Worm (Caenorhabditis elegans): Measurements from ENCODE around the gene srz-91.

The srz-91 gene

ce11 chrV:17624906-17625305 lies 17.0 kb downstream of the srz-91 start, which contains the start of gene F57G4.11:
Gene F57G4.11, plus strand, starts transcription at chrV:17625206.
- no peak for TF ChIP-seq unc-62 (GFP tag; optimal IDR thresholded peaks at IDR 0.05)

DNA sequence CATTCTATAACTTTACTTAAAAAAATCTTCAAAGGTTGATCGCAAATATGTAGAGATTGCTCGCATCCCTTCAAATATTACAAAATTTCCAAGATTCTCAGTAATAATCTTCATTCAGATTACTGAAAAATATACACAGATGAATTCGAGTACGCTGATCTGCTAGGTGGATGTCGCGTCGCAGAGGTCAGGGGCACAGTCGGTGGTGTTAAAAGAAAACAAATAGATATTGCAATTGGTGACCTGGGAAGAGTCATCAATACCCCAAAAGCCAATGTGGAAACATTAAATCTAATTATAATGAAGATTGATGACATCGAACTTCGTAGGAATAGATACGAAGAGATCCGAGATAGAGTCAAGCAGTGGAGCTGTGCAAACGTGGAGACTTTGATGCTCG lies 20.7 kb downstream of the srz-91 start, which contains the start of gene F57G4.10:
F57G4.10 (plus strand) TSS at position 301 of the 400 bp plus-strand sequence.
- TF ChIP-seq unc-62 (GFP tag; optimal IDR thresholded peaks at IDR 0.05): no peak

DNA sequence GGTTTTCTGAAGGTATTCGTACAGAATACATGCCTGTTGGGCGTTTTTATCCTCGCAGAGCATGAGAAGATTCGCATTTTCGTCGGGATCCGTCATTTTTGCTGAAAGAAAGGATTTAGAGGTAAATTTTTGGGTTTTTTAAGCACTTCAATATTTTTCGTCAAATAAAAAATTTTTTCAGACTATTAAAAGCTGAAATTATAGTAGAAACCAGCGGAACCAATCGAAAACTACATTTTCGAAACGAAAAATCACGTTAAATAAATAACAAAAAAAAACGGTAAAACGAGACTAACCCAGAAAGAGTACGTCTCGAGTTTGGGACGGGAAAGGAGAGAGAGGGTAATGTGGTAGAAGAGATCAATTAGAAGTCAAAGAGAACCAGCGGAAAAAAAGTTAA lies 42.5 kb downstream of the srz-91 start, which contains the start of gene fbxa-192:
fbxa-192 (minus strand) TSS at position 101 of the 400 bp plus-strand sequence.
- no peak for TF ChIP-seq unc-62 (GFP tag; optimal IDR thresholded peaks at IDR 0.05)

ce11 chrV:17655205-17655604 lies 47.3 kb downstream of the srz-91 start:
- no peak for TF ChIP-seq unc-62 (GFP tag; optimal IDR thresholded peaks at IDR 0.05)

- TF ChIP-seq unc-62 (GFP tag; optimal IDR thresholded peaks at IDR 0.05): no peak
These were observed 50.9 kb downstream of the srz-91 start for ce11 chrV:17658824-17659223.
